Fruit fly (Drosophila melanogaster): Measurements from ENCODE around the gene CG11403.

- no peak for TF ChIP-seq usp (GFP tag; optimal IDR thresholded peaks at IDR 0.05)
- no peak for TF ChIP-seq psq (optimal IDR thresholded peaks at IDR 0.05)
- TF ChIP-seq CG8478 (optimal IDR thresholded peaks at IDR 0.05), result no peak
- no peak for TF ChIP-seq EcR (GFP tag; optimal IDR thresholded peaks at IDR 0.05)
- peak; percentile 79 for TF ChIP-seq Dll (optimal IDR thresholded peaks at IDR 0.05)
- TF ChIP-seq pan (optimal IDR thresholded peaks at IDR 0.05), result no peak
Observed at dm6 chrX:1276047-1276756, 36.5 kb upstream of the CG11403 start.
